Worm (Caenorhabditis elegans) whole organism, midembryonic: Measurements from ENCODE around the gene K03A11.6.

Experiments
- T22C8.4 ChIP-seq: fragments of 200-800 bp; sonication (Bioruptor generic); IDR thresholded peaks from 2 replicates; pipeline ENCODE4 v1.3.6; 2022; ENCODE audit warnings: missing genetic modification characterization, missing compliant biosample characterization
- cog-1 ChIP-seq: sonication (generic microtip); optimal IDR thresholded peaks from 2 replicates; lab custom pipeline; 2016; ENCODE audit warnings: missing genetic modification characterization, missing compliant biosample characterization
- klf-2 ChIP-seq: fragments of 200-800 bp; sonication (Bioruptor generic); conservative IDR thresholded peaks from 2 replicates; pipeline ENCODE4 v1.3.6; 2022; ENCODE audit warnings: missing genetic modification reagents, missing genetic modification characterization, missing compliant biosample characterization
- ref-1 ChIP-seq: fragments of 200-800 bp; sonication (Bioruptor generic); conservative IDR thresholded peaks from 2 replicates; pipeline ENCODE4 v1.3.6; 2022; ENCODE audit warnings: missing genetic modification reagents, missing genetic modification characterization, missing compliant biosample characterization
- ztf-23 ChIP-seq: fragments of 200-800 bp; sonication (Bioruptor generic); IDR thresholded peaks from 2 replicates; pipeline ENCODE4 v1.3.6; 2022; ENCODE audit warnings: missing genetic modification reagents, missing genetic modification characterization, missing compliant biosample characterization

DNA sequence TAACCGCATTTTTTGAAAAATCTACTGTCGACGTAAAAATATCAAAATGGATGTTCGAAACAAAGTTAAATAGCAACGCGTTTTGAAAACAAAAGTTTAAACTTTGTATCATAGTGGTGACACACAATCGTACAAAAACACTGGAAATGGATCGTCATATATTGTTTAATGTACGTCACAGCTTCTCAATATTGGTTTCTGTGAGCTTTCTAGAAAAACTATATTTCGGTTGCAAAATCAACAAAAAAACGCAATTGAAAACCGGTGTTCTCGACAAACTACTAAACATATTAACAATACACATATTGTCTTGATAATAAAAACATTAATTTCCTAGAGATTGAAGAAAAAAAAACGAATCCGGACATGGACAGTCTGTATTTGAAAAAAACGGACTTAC lies 44.8 kb downstream of the K03A11.6 start, which contains the start of gene R03G8.6:
- TF ChIP-seq T22C8.4 (GFP tag; lab: Robert Waterston, UW) (no peak), cog-1 (no peak), ref-1 (GFP tag; lab: Robert Waterston, UW) (no peak), ztf-23 (GFP tag; lab: Robert Waterston, UW) (no peak), klf-2 (no peak)
